Worm (Caenorhabditis elegans): Measurements from ENCODE around the gene npp-10.

Gene npp-10

ce11 chrIII:5965368-5965767 is 54.0 kb downstream of the npp-10 start:
- TF ChIP-seq pha-4 (tag; optimal IDR thresholded peaks at IDR 0.05): peak; percentile 10
- peak; percentile 75 for TF ChIP-seq elt-1 (tag; optimal IDR thresholded peaks at IDR 0.05)
- TF ChIP-seq nhr-43 (tag; optimal IDR thresholded peaks at IDR 0.05; ENCODE audit: poor library complexity, severe bottlenecking): no peak
- no peak for TF ChIP-seq pqm-1 (tag; optimal IDR thresholded peaks at IDR 0.05)

- peak; percentile 49 for TF ChIP-seq pha-4 (tag; optimal IDR thresholded peaks at IDR 0.05)
- peak; percentile 54 for TF ChIP-seq elt-2 (tag; optimal IDR thresholded peaks at IDR 0.05)
- no peak for TF ChIP-seq unc-62 (GFP tag; optimal IDR thresholded peaks at IDR 0.05)
- TF ChIP-seq elt-3 (tag; optimal IDR thresholded peaks at IDR 0.05): peak in 1 of 3 experiments; percentile 11
- TF ChIP-seq jun-1 (tag; optimal IDR thresholded peaks at IDR 0.05): no peak
Observed at ce11 chrIII:5964058-5964632, 55.2 kb downstream of the npp-10 start.

All from whole organism, L3 larva.